Worm (Caenorhabditis elegans): Measurements from ENCODE around the gene F49F1.5.

Gene F49F1.5

ce11 chrIV:4114526-4114925 lies 5.7 kb downstream of the F49F1.5 start, which contains the start of gene F49F1.15:
Gene F49F1.15, minus strand, starts transcription at chrIV:4114626.
- TF ChIP-seq fkh-10 (GFP tag; optimal IDR thresholded peaks at IDR 0.05) (no peak), T26A8.4 (GFP tag; IDR thresholded peaks at IDR 0.05) (no peak), lin-39 (tag; optimal IDR thresholded peaks at IDR 0.05) (no peak), ZK546.5 (tag; optimal IDR thresholded peaks at IDR 0.05) (no peak), nhr-10 (tag; optimal IDR thresholded peaks at IDR 0.05) (no peak), F26F4.8 (GFP tag; conservative IDR thresholded peaks at IDR 0.05) (no peak), nhr-77 (tag; optimal IDR thresholded peaks at IDR 0.05) (no peak), madf-5 (GFP tag; IDR thresholded peaks at IDR 0.05) (no peak), tra-1 (GFP tag; IDR thresholded peaks at IDR 0.05) (no peak), dmd-8 (GFP tag; IDR thresholded peaks at IDR 0.05) (no peak), attf-4 (tag; optimal IDR thresholded peaks at IDR 0.05) (no peak), ZK337.2 (GFP tag; IDR thresholded peaks at IDR 0.05) (no peak), ctbp-1 (GFP tag; IDR thresholded peaks at IDR 0.05) (no peak), F37D6.2 (tag; optimal IDR thresholded peaks at IDR 0.05) (no peak), mxl-3 (GFP tag; optimal IDR thresholded peaks at IDR 0.05) (no peak), nhr-25 (tag; optimal IDR thresholded peaks at IDR 0.05; ENCODE audit: borderline replicate concordance, insufficient read depth) (no peak), Y48G9A.11 (GFP tag; IDR thresholded peaks at IDR 0.05) (no peak), ceh-28 (tag; optimal IDR thresholded peaks at IDR 0.05) (no peak), vab-7 (GFP tag; IDR thresholded peaks at IDR 0.05) (no peak), hlh-30 (tag; optimal IDR thresholded peaks at IDR 0.05; ENCODE audit: insufficient read depth) (no peak)

- TF ChIP-seq pqm-1 (tag; optimal IDR thresholded peaks at IDR 0.05) (no peak), F10B5.3 (tag; optimal IDR thresholded peaks at IDR 0.05) (no peak), jun-1 (tag; optimal IDR thresholded peaks at IDR 0.05) (no peak), lin-1 (GFP tag; IDR thresholded peaks at IDR 0.05) (no peak), dmd-9 (GFP tag; IDR thresholded peaks at IDR 0.05) (no peak), lsy-2 (tag; optimal IDR thresholded peaks at IDR 0.05) (no peak), ceh-82 (tag; optimal IDR thresholded peaks at IDR 0.05) (no peak), tag-97 (GFP tag; IDR thresholded peaks at IDR 0.05) (no peak), zfp-2 (tag; optimal IDR thresholded peaks at IDR 0.05) (no peak), daf-12 (tag; optimal IDR thresholded peaks at IDR 0.05) (no peak), ZK546.5 (tag; optimal IDR thresholded peaks at IDR 0.05) (no peak), cey-2 (tag; optimal IDR thresholded peaks at IDR 0.05; ENCODE audit: borderline replicate concordance, insufficient read depth) (no peak)
These were observed 7.8 kb downstream of the F49F1.5 start, which contains the start of gene F49F1.14 for ce11 chrIV:4112387-4112786. Gene F49F1.14, minus strand, starts transcription at chrIV:4112487.

ce11 chrIV:4108767-4109166 lies 11.4 kb downstream of the F49F1.5 start, which contains the start of gene C35B1.7:
Gene C35B1.7, plus strand, starts transcription at chrIV:4109067.
- no peak for TF ChIP-seq egl-43 (GFP tag; IDR thresholded peaks at IDR 0.05)
- no peak for TF ChIP-seq daf-19 (GFP tag; conservative IDR thresholded peaks at IDR 0.05)
- TF ChIP-seq hlh-11 (tag; optimal IDR thresholded peaks at IDR 0.05), result no peak
- TF ChIP-seq zip-2 (tag; optimal IDR thresholded peaks at IDR 0.05), result no peak
- TF ChIP-seq hif-1 (tag; optimal IDR thresholded peaks at IDR 0.05), result no peak
- TF ChIP-seq nhr-10 (tag; optimal IDR thresholded peaks at IDR 0.05), result no peak
- TF ChIP-seq daf-16 (GFP tag; optimal IDR thresholded peaks at IDR 0.05), result no peak
- TF ChIP-seq daf-16 (tag; optimal IDR thresholded peaks at IDR 0.05), result no peak
- TF ChIP-seq ceh-32 (tag; optimal IDR thresholded peaks at IDR 0.05; ENCODE audit: poor library complexity), result no peak
- TF ChIP-seq madf-5 (GFP tag; IDR thresholded peaks at IDR 0.05), result no peak
- no peak for TF ChIP-seq nhr-48 (tag; optimal IDR thresholded peaks at IDR 0.05)
- TF ChIP-seq unc-39 (tag; optimal IDR thresholded peaks at IDR 0.05), result no peak
- TF ChIP-seq ztf-7 (tag; optimal IDR thresholded peaks at IDR 0.05), result no peak
- no peak for TF ChIP-seq mep-1 (tag; optimal IDR thresholded peaks at IDR 0.05)
- TF ChIP-seq unc-130 (GFP tag; optimal IDR thresholded peaks at IDR 0.05), result no peak
- TF ChIP-seq mdl-1 (tag; optimal IDR thresholded peaks at IDR 0.05), result no peak
- TF ChIP-seq F44E2.7 (GFP tag; IDR thresholded peaks at IDR 0.05), result no peak

Data from whole organism, L4 larva.